Worm (Caenorhabditis elegans) whole organism, L4/young adult: ENCODE measurements around the gene F14B8.4.

ENCODE experiments used
- dao-5 ChIP-seq: sonication (generic microtip); optimal IDR thresholded peaks from 2 replicates; lab custom pipeline; 2016; ENCODE audit warnings: missing genotype, missing genetic modification characterization, moderate library complexity, missing compliant biosample characterization
- him-1 ChIP-seq: sonication (generic microtip); optimal IDR thresholded peaks from 2 replicates; lab custom pipeline; 2016; ENCODE audit warnings: missing genotype, missing genetic modification reagents, missing genetic modification characterization, missing compliant biosample characterization

ce11 chrX:6934453-6934852 lies 34.7 kb upstream of the F14B8.4 start:
- TF ChIP-seq dao-5 (tag; lab: Kevin White, UChicago) (no peak), him-1 (tag; lab: Kevin White, UChicago) (no peak)
